Worm (Caenorhabditis elegans) whole organism, L3 larva: ENCODE data around the gene F59A6.3.

Experiments
- ZK546.5 ChIP-seq: sonication (generic microtip); optimal IDR thresholded peaks from 2 replicates; lab custom pipeline; 2017; ENCODE audit warnings: missing biosample characterization, missing genetic modification characterization
- daf-12 ChIP-seq: fragments of 150-350 bp; optimal IDR thresholded peaks from 2 replicates; lab custom pipeline; 2014; ENCODE audit warnings: missing biosample characterization, missing genetic modification reagents, missing genetic modification characterization
- elt-1 ChIP-seq: fragments of 150-350 bp; optimal IDR thresholded peaks from 2 replicates; lab custom pipeline; 2014; ENCODE audit warnings: missing biosample characterization, missing genetic modification characterization
- elt-3 ChIP-seq, 3 experiments: fragments of 150-350 bp in 1 of 3; sonication (generic microtip) in 2 of 3; optimal IDR thresholded peaks; 2 replicates in 2 of 3; 4 replicates in 1 of 3; lab custom pipeline; 2014 to 2017; ENCODE audit warnings: missing biosample characterization in 3 of 3, missing genetic modification characterization in 3 of 3
- lin-15B ChIP-seq: fragments of 150-350 bp; optimal IDR thresholded peaks from 2 replicates; lab custom pipeline; 2014; ENCODE audit warnings: missing biosample characterization, missing genetic modification characterization
- nhr-23 ChIP-seq: fragments of 150-350 bp; optimal IDR thresholded peaks from 2 replicates; lab custom pipeline; 2014; ENCODE audit warnings: missing biosample characterization, missing genetic modification reagents, missing genetic modification characterization
- nhr-237 ChIP-seq: fragments of 150-350 bp; optimal IDR thresholded peaks from 2 replicates; lab custom pipeline; 2014; ENCODE audit warnings: missing biosample characterization, missing genetic modification characterization
- nhr-43 ChIP-seq: sonication (generic microtip); optimal IDR thresholded peaks from 2 replicates; lab custom pipeline; 2016; ENCODE audit warnings: mild to moderate bottlenecking, missing genetic modification characterization, missing compliant biosample characterization; ENCODE audit not compliant: poor library complexity, severe bottlenecking
- nhr-77 ChIP-seq: fragments of 150-350 bp; optimal IDR thresholded peaks from 2 replicates; lab custom pipeline; 2014; ENCODE audit warnings: missing biosample characterization, missing genetic modification characterization
- pha-4 ChIP-seq: fragments of 150-350 bp; optimal IDR thresholded peaks from 2 replicates; lab custom pipeline; 2014; ENCODE audit warnings: missing biosample characterization, missing genetic modification reagents, missing genetic modification characterization
- pqm-1 ChIP-seq: fragments of 150-350 bp; optimal IDR thresholded peaks from 2 replicates; lab custom pipeline; 2017; ENCODE audit warnings: missing biosample characterization, missing genetic modification characterization, inconsistent platforms
- sea-2 ChIP-seq: fragments of 150-350 bp; sonication (generic microtip); optimal IDR thresholded peaks from 4 replicates; lab custom pipeline; 2014; ENCODE audit warnings: missing biosample characterization, missing genetic modification reagents, missing genetic modification characterization
- skn-1 ChIP-seq: fragments of 150-350 bp; optimal IDR thresholded peaks from 2 replicates; lab custom pipeline; 2014; ENCODE audit warnings: missing biosample characterization, missing genetic modification characterization
- unc-62 ChIP-seq: fragments of 150-350 bp; sonication (generic microtip); optimal IDR thresholded peaks from 4 replicates; lab custom pipeline; 2014; ENCODE audit warnings: missing biosample characterization, missing genetic modification reagents, missing genetic modification characterization

ce11 chrII:5031612-5032011 is 23.5 kb downstream of the F59A6.3 start, which contains the start of gene wdr-83:
- no peak for TF ChIP-seq sea-2 (GFP tag; lab: Kevin White, UChicago)
- TF ChIP-seq skn-1 (tag; lab: Kevin White, UChicago): no peak
- no peak for TF ChIP-seq nhr-77 (tag; lab: Kevin White, UChicago)
- TF ChIP-seq nhr-23 (tag; lab: Kevin White, UChicago): no peak
- TF ChIP-seq unc-62 (GFP tag; lab: Kevin White, UChicago): no peak
- TF ChIP-seq nhr-237: no peak
- no peak for TF ChIP-seq daf-12 (tag; lab: Kevin White, UChicago)
- TF ChIP-seq elt-3 (tag; optimal IDR thresholded peaks at IDR 0.05; lab: Kevin White, UChicago): no peak
- TF ChIP-seq elt-1 (tag; lab: Kevin White, UChicago): no peak
- no peak for TF ChIP-seq nhr-43 (tag; lab: Kevin White, UChicago)
- TF ChIP-seq lin-15B (tag; lab: Kevin White, UChicago): no peak
- TF ChIP-seq ZK546.5 (tag; lab: Kevin White, UChicago): no peak
- TF ChIP-seq pha-4 (tag; lab: Kevin White, UChicago): no peak
- TF ChIP-seq pqm-1 (tag; lab: Kevin White, UChicago): no peak
